Fruit fly (Drosophila melanogaster) whole organism, pupa: ENCODE data around the gene serp.

ENCODE experiments used
- CG12605 ChIP-seq: fragments of 200-800 bp; sonication (Bioruptor generic); IDR thresholded peaks from 2 replicates; pipeline ENCODE4 v1.3.6; 2022; ENCODE audit warnings: missing biosample characterization, missing genetic modification characterization
- CG13204 ChIP-seq: fragments of 200-800 bp; sonication (Bioruptor generic); optimal IDR thresholded peaks from 2 replicates; lab custom pipeline; 2018; ENCODE audit warnings: missing biosample characterization, mild to moderate bottlenecking, missing genetic modification characterization, moderate library complexity
- CG17806 ChIP-seq: fragments of 200-800 bp; sonication (Bioruptor generic); optimal IDR thresholded peaks from 2 replicates; lab custom pipeline; 2018; ENCODE audit warnings: missing biosample characterization, mild to moderate bottlenecking, missing genetic modification characterization, moderate library complexity
- fd96Ca ChIP-seq: fragments of 200-800 bp; sonication (Bioruptor generic); IDR thresholded peaks from 3 replicates; pipeline ENCODE4 v1.3.6; 2022; ENCODE audit warnings: missing biosample characterization, missing genetic modification characterization

DNA sequence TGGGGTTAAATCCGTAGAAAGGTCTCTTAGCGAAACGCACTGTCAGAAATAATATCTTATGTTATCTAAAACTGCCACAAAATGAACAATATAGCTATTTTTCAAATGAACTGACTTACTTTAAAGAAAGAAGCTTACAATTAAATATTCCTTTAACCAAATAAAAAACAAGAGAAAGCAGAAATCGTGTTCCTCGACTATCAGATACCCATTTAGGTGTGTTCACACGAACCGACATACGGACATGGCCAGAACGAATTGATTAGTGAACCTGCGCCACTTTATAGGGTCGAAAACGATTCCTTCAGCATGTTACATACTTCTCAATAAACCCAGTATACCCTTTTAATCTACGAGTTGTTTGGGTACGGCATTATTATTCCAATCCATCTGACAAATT is 24.3 kb downstream of the serp start:
- no peak for TF ChIP-seq CG12605 (GFP tag; lab: Robert Waterston, UW)
- TF ChIP-seq fd96Ca (GFP tag; lab: Robert Waterston, UW), result no peak
- TF ChIP-seq CG17806 (tag; lab: Kevin White, UChicago), result no peak
- TF ChIP-seq CG13204 (GFP tag; lab: Kevin White, UChicago), result no peak
